Worm (Caenorhabditis elegans) whole organism, L3 larva: Measurements from ENCODE around the gene hda-10.

Experiments
- R02D3.7 ChIP-seq: fragments of 150-350 bp; optimal IDR thresholded peaks from 2 replicates; lab custom pipeline; 2014; ENCODE audit warnings: missing biosample characterization, missing genetic modification characterization
- aly-2 ChIP-seq: fragments of 150-350 bp; optimal IDR thresholded peaks from 2 replicates; lab custom pipeline; 2014; ENCODE audit warnings: missing biosample characterization, missing genetic modification characterization
- ama-1 ChIP-seq: fragments of 150-350 bp; optimal IDR thresholded peaks from 2 replicates; lab custom pipeline; 2018
- ceh-28 ChIP-seq: fragments of 150-350 bp; optimal IDR thresholded peaks from 2 replicates; lab custom pipeline; 2014; ENCODE audit warnings: missing biosample characterization, missing genetic modification reagents, missing genetic modification characterization
- ceh-82 ChIP-seq: fragments of 150-350 bp; optimal IDR thresholded peaks from 2 replicates; lab custom pipeline; 2014; ENCODE audit warnings: missing biosample characterization, missing genetic modification characterization
- ceh-9 ChIP-seq: sonication (generic microtip); optimal IDR thresholded peaks from 2 replicates; lab custom pipeline; 2018; ENCODE audit warnings: missing biosample characterization, missing genetic modification characterization
- daf-12 ChIP-seq: fragments of 150-350 bp; optimal IDR thresholded peaks from 2 replicates; lab custom pipeline; 2014; ENCODE audit warnings: missing biosample characterization, missing genetic modification reagents, missing genetic modification characterization
- egl-27 ChIP-seq: sonication (generic microtip); optimal IDR thresholded peaks from 4 replicates; lab custom pipeline; 2017; ENCODE audit warnings: missing biosample characterization, missing genetic modification reagents, missing genetic modification characterization
- egl-5 ChIP-seq: fragments of 150-350 bp; optimal IDR thresholded peaks from 2 replicates; lab custom pipeline; 2017; ENCODE audit warnings: missing biosample characterization, missing genetic modification reagents, missing genetic modification characterization, inconsistent platforms
- elt-1 ChIP-seq: fragments of 150-350 bp; optimal IDR thresholded peaks from 2 replicates; lab custom pipeline; 2014; ENCODE audit warnings: missing biosample characterization, missing genetic modification characterization
- elt-2 ChIP-seq: sonication (generic microtip); optimal IDR thresholded peaks from 2 replicates; lab custom pipeline; 2016; ENCODE audit warnings: missing genetic modification reagents, mild to moderate bottlenecking, missing genetic modification characterization, missing compliant biosample characterization
- elt-3 ChIP-seq, 3 experiments: fragments of 150-350 bp in 1 of 3; sonication (generic microtip) in 2 of 3; optimal IDR thresholded peaks; 2 replicates in 2 of 3; 4 replicates in 1 of 3; lab custom pipeline; 2014 to 2017; ENCODE audit warnings: missing biosample characterization in 3 of 3, missing genetic modification characterization in 3 of 3
- eor-1 ChIP-seq, 2 experiments: fragments of 150-350 bp; optimal IDR thresholded peaks; 2 replicates each; lab custom pipeline; 2014 to 2018; ENCODE audit warnings: missing biosample characterization in 2 of 2, missing genetic modification characterization in 2 of 2
- fkh-10 ChIP-seq: sonication (generic microtip); optimal IDR thresholded peaks from 2 replicates; lab custom pipeline; 2017; ENCODE audit warnings: missing biosample characterization, missing genetic modification reagents, missing genetic modification characterization
- fos-1 ChIP-seq: fragments of 150-350 bp; optimal IDR thresholded peaks from 2 replicates; lab custom pipeline; 2014; ENCODE audit warnings: missing biosample characterization, missing genetic modification characterization
- hmg-11 ChIP-seq: sonication (generic microtip); optimal IDR thresholded peaks from 2 replicates; lab custom pipeline; 2016; ENCODE audit warnings: missing genetic modification characterization, missing compliant biosample characterization
- jun-1 ChIP-seq: fragments of 150-350 bp; optimal IDR thresholded peaks from 2 replicates; lab custom pipeline; 2014; ENCODE audit warnings: missing biosample characterization, missing genetic modification reagents, missing genetic modification characterization
- lin-15B ChIP-seq: fragments of 150-350 bp; optimal IDR thresholded peaks from 2 replicates; lab custom pipeline; 2014; ENCODE audit warnings: missing biosample characterization, missing genetic modification characterization
- lin-39 ChIP-seq: fragments of 150-350 bp; optimal IDR thresholded peaks from 2 replicates; lab custom pipeline; 2018; ENCODE audit warnings: missing biosample characterization, missing genetic modification reagents, missing genetic modification characterization
- lsy-12 ChIP-seq: sonication (generic microtip); optimal IDR thresholded peaks from 2 replicates; lab custom pipeline; 2016; ENCODE audit warnings: mild to moderate bottlenecking, missing genetic modification characterization, missing compliant biosample characterization
- mdl-1 ChIP-seq: fragments of 150-350 bp; optimal IDR thresholded peaks from 2 replicates; lab custom pipeline; 2014; ENCODE audit warnings: missing biosample characterization, missing genetic modification characterization
- nfya-1 ChIP-seq: sonication (generic microtip); optimal IDR thresholded peaks from 2 replicates; lab custom pipeline; 2017; ENCODE audit warnings: missing genetic modification characterization, mild to moderate bottlenecking, missing compliant biosample characterization, antibody characterized with exemption, moderate library complexity; ENCODE audit not compliant: insufficient read depth
- nhr-11 ChIP-seq: fragments of 150-350 bp; optimal IDR thresholded peaks from 2 replicates; lab custom pipeline; 2014; ENCODE audit warnings: missing biosample characterization, missing genetic modification characterization
- nhr-12 ChIP-seq: fragments of 150-350 bp; optimal IDR thresholded peaks from 2 replicates; lab custom pipeline; 2014; ENCODE audit warnings: missing biosample characterization, missing genetic modification characterization
- nhr-23 ChIP-seq: fragments of 150-350 bp; optimal IDR thresholded peaks from 2 replicates; lab custom pipeline; 2014; ENCODE audit warnings: missing biosample characterization, missing genetic modification reagents, missing genetic modification characterization
- nhr-237 ChIP-seq: fragments of 150-350 bp; optimal IDR thresholded peaks from 2 replicates; lab custom pipeline; 2014; ENCODE audit warnings: missing biosample characterization, missing genetic modification characterization
- nhr-25 ChIP-seq: sonication (generic microtip); optimal IDR thresholded peaks from 2 replicates; lab custom pipeline; 2017; ENCODE audit warnings: missing biosample characterization, missing genetic modification characterization
- nhr-28 ChIP-seq: fragments of 150-350 bp; optimal IDR thresholded peaks from 2 replicates; lab custom pipeline; 2014; ENCODE audit warnings: missing biosample characterization, missing genetic modification characterization
- nhr-43 ChIP-seq: sonication (generic microtip); optimal IDR thresholded peaks from 2 replicates; lab custom pipeline; 2016; ENCODE audit warnings: mild to moderate bottlenecking, missing genetic modification characterization, missing compliant biosample characterization; ENCODE audit not compliant: poor library complexity, severe bottlenecking
- nhr-67 ChIP-seq: fragments of 150-350 bp; optimal IDR thresholded peaks from 2 replicates; lab custom pipeline; 2014; ENCODE audit warnings: missing biosample characterization, missing genetic modification characterization
- nhr-76 ChIP-seq: fragments of 150-350 bp; sonication (generic microtip); optimal IDR thresholded peaks from 5 replicates; lab custom pipeline; 2014; ENCODE audit warnings: missing biosample characterization, missing genetic modification characterization
- nhr-77 ChIP-seq: fragments of 150-350 bp; optimal IDR thresholded peaks from 2 replicates; lab custom pipeline; 2014; ENCODE audit warnings: missing biosample characterization, missing genetic modification characterization
- pha-4 ChIP-seq: fragments of 150-350 bp; optimal IDR thresholded peaks from 2 replicates; lab custom pipeline; 2014; ENCODE audit warnings: missing biosample characterization, missing genetic modification reagents, missing genetic modification characterization
- pqm-1 ChIP-seq: fragments of 150-350 bp; optimal IDR thresholded peaks from 2 replicates; lab custom pipeline; 2017; ENCODE audit warnings: missing biosample characterization, missing genetic modification characterization, inconsistent platforms
- sea-2 ChIP-seq: fragments of 150-350 bp; sonication (generic microtip); optimal IDR thresholded peaks from 4 replicates; lab custom pipeline; 2014; ENCODE audit warnings: missing biosample characterization, missing genetic modification reagents, missing genetic modification characterization
- skn-1 ChIP-seq: fragments of 150-350 bp; optimal IDR thresholded peaks from 2 replicates; lab custom pipeline; 2014; ENCODE audit warnings: missing biosample characterization, missing genetic modification characterization
- snpc-4 ChIP-seq: fragments of 150-350 bp; optimal IDR thresholded peaks from 2 replicates; lab custom pipeline; 2014; ENCODE audit warnings: missing biosample characterization, missing genetic modification characterization
- unc-39 ChIP-seq: sonication (generic microtip); optimal IDR thresholded peaks from 4 replicates; lab custom pipeline; 2017; ENCODE audit warnings: missing biosample characterization, missing genetic modification characterization
- unc-62 ChIP-seq: fragments of 150-350 bp; sonication (generic microtip); optimal IDR thresholded peaks from 4 replicates; lab custom pipeline; 2014; ENCODE audit warnings: missing biosample characterization, missing genetic modification reagents, missing genetic modification characterization
- zag-1 ChIP-seq: fragments of 150-350 bp; optimal IDR thresholded peaks from 2 replicates; lab custom pipeline; 2014; ENCODE audit warnings: missing biosample characterization, missing genetic modification characterization
- ztf-11 ChIP-seq: fragments of 150-350 bp; optimal IDR thresholded peaks from 2 replicates; lab custom pipeline; 2014; ENCODE audit warnings: missing biosample characterization, missing genetic modification characterization
- ztf-4 ChIP-seq: fragments of 150-350 bp; optimal IDR thresholded peaks from 2 replicates; lab custom pipeline; 2014; ENCODE audit warnings: missing biosample characterization, missing genetic modification characterization

The hda-10 gene

ce11 chrII:13859847-13860246 is 22.7 kb upstream of the hda-10 start:
- no peak for TF ChIP-seq ztf-4 (tag; lab: Kevin White, UChicago)
- TF ChIP-seq unc-39 (tag; lab: Kevin White, UChicago), result no peak
- TF ChIP-seq ceh-9 (tag; lab: Kevin White, UChicago), result no peak
- TF ChIP-seq nhr-43 (tag; lab: Kevin White, UChicago), result no peak
- no peak for TF ChIP-seq egl-27 (tag; lab: Kevin White, UChicago)
- TF ChIP-seq unc-62, result no peak
- no peak for TF ChIP-seq ztf-11 (tag; lab: Kevin White, UChicago)
- TF ChIP-seq pha-4, result peak; percentile 3
- TF ChIP-seq hmg-11 (tag; lab: Kevin White, UChicago), result no peak
- TF ChIP-seq nhr-76 (tag; lab: Kevin White, UChicago), result no peak
- peak; percentile 79 for TF ChIP-seq pqm-1 (tag; lab: Kevin White, UChicago)
- no peak for TF ChIP-seq elt-3 (tag; optimal IDR thresholded peaks at IDR 0.05; lab: Kevin White, UChicago)
- TF ChIP-seq elt-2 (tag; lab: Kevin White, UChicago), result peak; percentile 51
- no peak for TF ChIP-seq egl-5 (tag; lab: Kevin White, UChicago)
- TF ChIP-seq nhr-67, result no peak
- no peak for TF ChIP-seq jun-1 (tag; lab: Kevin White, UChicago)
- no peak for TF ChIP-seq skn-1 (tag; lab: Kevin White, UChicago)
- TF ChIP-seq fos-1, result no peak
- TF ChIP-seq aly-2 (tag; lab: Kevin White, UChicago), result no peak

- TF ChIP-seq nhr-23 (tag; lab: Kevin White, UChicago), result no peak
- no peak for TF ChIP-seq hmg-11 (tag; lab: Kevin White, UChicago)
- no peak for TF ChIP-seq elt-1 (tag; lab: Kevin White, UChicago)
- peak; percentile 80 for TF ChIP-seq pqm-1 (tag; lab: Kevin White, UChicago)
- peak; percentile 86 for TF ChIP-seq elt-2 (tag; lab: Kevin White, UChicago)
These were observed 21.6 kb upstream of the hda-10 start for ce11 chrII:13860900-13861299.

- TF ChIP-seq elt-2 (tag; lab: Kevin White, UChicago) (peak; percentile 79), ama-1 (lab: Kevin White, UChicago) (no peak), pqm-1 (tag; lab: Kevin White, UChicago) (peak; percentile 72)
These were observed 20.1 kb upstream of the hda-10 start for ce11 chrII:13862453-13862852.

ce11 chrII:13872191-13872889 is 10.2 kb upstream of the hda-10 start, which contains the start of the genes cup-14 and ndub-8:
Gene cup-14 (minus strand): TSS chrII:13872241.
Gene ndub-8 (plus strand): TSS chrII:13872869.
- TF ChIP-seq fos-1 (no peak), skn-1 (tag; lab: Kevin White, UChicago) (peak; percentile 3), nfya-1 (tag; lab: Kevin White, UChicago) (peak; percentile 98), mdl-1 (tag; lab: Kevin White, UChicago) (no peak), egl-27 (tag; lab: Kevin White, UChicago) (no peak), sea-2 (GFP tag; lab: Kevin White, UChicago) (no peak), nhr-25 (tag; lab: Kevin White, UChicago) (peak; percentile 64), hmg-11 (tag; lab: Kevin White, UChicago) (peak; percentile 82), nhr-67 (no peak), R02D3.7 (tag; lab: Kevin White, UChicago) (peak; percentile 74), nhr-23 (tag; lab: Kevin White, UChicago) (peak; percentile 88), ztf-4 (tag; lab: Kevin White, UChicago) (no peak), elt-2 (tag; lab: Kevin White, UChicago) (peak; percentile 64), egl-5 (tag; lab: Kevin White, UChicago) (peak; percentile 97), ama-1 (lab: Kevin White, UChicago) (peak; percentile 84), pqm-1 (tag; lab: Kevin White, UChicago) (peak; percentile 34), ceh-82 (tag; lab: Kevin White, UChicago) (peak; percentile 65), snpc-4 (tag; lab: Kevin White, UChicago) (peak; percentile 84), nhr-12 (tag; lab: Kevin White, UChicago) (no peak), daf-12 (no peak), lsy-12 (peak; percentile 48), lin-15B (peak; percentile 83), nhr-28 (tag; lab: Kevin White, UChicago) (no peak), unc-62 (no peak), unc-39 (tag; lab: Kevin White, UChicago) (no peak), eor-1 (tag; optimal IDR thresholded peaks at IDR 0.05; lab: Kevin White, UChicago) (peak in 1 of 2 experiments; percentile 38), ceh-9 (tag; lab: Kevin White, UChicago) (no peak), ceh-28 (peak; percentile 87), pha-4 (peak; percentile 99), aly-2 (tag; lab: Kevin White, UChicago) (no peak), nhr-237 (tag; lab: Kevin White, UChicago) (no peak), nhr-76 (tag; lab: Kevin White, UChicago) (peak; percentile 15), jun-1 (tag; lab: Kevin White, UChicago) (peak; percentile 36), lin-39 (tag; lab: Kevin White, UChicago) (peak; percentile 88), nhr-77 (tag; lab: Kevin White, UChicago) (peak; percentile 83), elt-1 (tag; lab: Kevin White, UChicago) (no peak), zag-1 (tag; lab: Kevin White, UChicago) (no peak), fkh-10 (peak; percentile 92), elt-3 (tag; optimal IDR thresholded peaks at IDR 0.05; lab: Kevin White, UChicago) (no peak), nhr-11 (tag; lab: Kevin White, UChicago) (no peak)
